Worm (Caenorhabditis elegans): Measurements from ENCODE around the gene F43C9.2.
A peak's percentile ranks its signal among the peaks of the same experiment; 100 is the strongest.

F43C9.2 gene

DNA sequence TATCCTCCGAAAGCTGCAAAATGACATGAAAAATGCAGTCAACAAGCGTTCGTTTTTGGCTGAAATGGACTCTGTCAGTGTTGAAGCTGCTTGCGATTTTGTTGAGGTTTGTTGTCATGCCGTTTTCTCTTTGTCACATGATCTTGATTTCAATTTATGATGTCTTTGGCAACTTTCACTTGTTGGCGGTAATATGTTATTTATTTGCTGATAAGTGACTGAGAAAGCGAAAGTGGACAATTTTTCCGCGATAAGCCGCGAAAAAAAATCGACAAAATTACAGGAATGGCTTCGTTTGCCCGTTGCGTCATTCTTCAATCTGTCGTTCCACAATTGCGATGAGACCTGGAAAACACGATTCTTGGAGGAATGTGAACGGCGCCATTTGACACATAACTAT is 11.9 kb downstream of the F43C9.2 start:
- TF ChIP-seq lsy-2 (tag; optimal IDR thresholded peaks at IDR 0.05) (peak in 1 of 2 experiments; percentile 4), sma-3 (GFP tag; optimal IDR thresholded peaks at IDR 0.05) (peak; percentile 10), gmeb-1 (tag; optimal IDR thresholded peaks at IDR 0.05) (peak; percentile 1), F13H6.1 (tag; optimal IDR thresholded peaks at IDR 0.05) (peak; percentile 64), mbf-1 (tag; optimal IDR thresholded peaks at IDR 0.05) (no peak), fos-1 (tag; optimal IDR thresholded peaks at IDR 0.05) (peak; percentile 74), crh-2 (tag; optimal IDR thresholded peaks at IDR 0.05) (peak; percentile 73), C34F6.9 (tag; optimal IDR thresholded peaks at IDR 0.05) (no peak), nhr-129 (tag; optimal IDR thresholded peaks at IDR 0.05) (peak; percentile 14), unc-62 (GFP tag; optimal IDR thresholded peaks at IDR 0.05) (no peak), blmp-1 (tag; optimal IDR thresholded peaks at IDR 0.05; ENCODE audit: insufficient read depth) (peak; percentile 98), sma-9 (GFP tag; optimal IDR thresholded peaks at IDR 0.05) (peak; percentile 83), sma-9 (tag; optimal IDR thresholded peaks at IDR 0.05) (no peak)

DNA sequence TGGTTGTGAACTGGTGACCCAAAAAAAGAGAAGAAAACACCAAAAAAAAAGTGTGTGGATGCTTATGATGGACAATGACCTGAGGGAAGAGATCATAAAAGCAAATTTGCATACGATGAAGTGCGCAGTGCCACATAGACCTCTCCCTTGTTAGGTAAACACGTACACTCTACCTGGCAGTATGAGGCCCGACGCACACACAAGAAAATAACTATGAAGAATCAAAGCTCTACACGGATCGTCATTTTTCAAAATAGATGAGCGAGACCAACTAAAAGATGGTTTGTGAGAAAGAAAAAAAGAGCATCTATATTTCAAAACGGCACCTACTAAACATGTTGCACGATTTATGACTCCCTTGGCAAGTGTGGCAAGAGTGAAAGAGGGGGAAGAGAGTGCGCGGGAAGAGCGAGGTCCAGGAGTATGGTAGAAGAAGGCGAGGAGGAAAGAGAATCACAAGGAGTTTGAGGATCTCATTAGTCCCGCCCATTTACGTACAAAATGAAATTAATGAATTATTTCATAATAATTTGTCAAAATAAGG is 16.7 kb downstream of the F43C9.2 start, which contains the start of gene mig-13:
TSS of gene mig-13 (minus strand) at position 51 of the 544 bp plus-strand sequence.
- no peak for TF ChIP-seq nhr-12 (tag; optimal IDR thresholded peaks at IDR 0.05)
- peak; percentile 92 for TF ChIP-seq mab-5 (tag; optimal IDR thresholded peaks at IDR 0.05)

DNA sequence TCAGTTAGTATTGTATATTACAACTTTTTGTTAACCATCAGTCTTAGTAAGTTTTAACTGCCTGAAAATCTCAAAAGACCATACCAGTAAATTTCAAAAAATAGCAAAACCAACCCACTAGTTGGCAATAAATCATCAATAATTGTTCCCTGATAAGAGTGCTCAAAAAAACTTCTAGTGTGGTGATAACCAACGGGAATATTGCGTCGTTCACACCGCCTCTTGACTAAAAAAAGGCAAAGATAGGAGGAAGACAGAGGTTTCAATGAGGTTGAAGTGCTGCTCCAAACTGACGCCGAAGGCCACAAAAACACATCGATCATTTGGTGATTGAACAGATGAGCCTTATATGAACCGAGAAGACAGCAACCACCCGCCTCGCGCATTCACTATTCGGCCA is 17.5 kb downstream of the F43C9.2 start:
- peak; percentile 22 for TF ChIP-seq fos-1 (tag; optimal IDR thresholded peaks at IDR 0.05)
- TF ChIP-seq ceh-16 (tag; optimal IDR thresholded peaks at IDR 0.05), result no peak

DNA sequence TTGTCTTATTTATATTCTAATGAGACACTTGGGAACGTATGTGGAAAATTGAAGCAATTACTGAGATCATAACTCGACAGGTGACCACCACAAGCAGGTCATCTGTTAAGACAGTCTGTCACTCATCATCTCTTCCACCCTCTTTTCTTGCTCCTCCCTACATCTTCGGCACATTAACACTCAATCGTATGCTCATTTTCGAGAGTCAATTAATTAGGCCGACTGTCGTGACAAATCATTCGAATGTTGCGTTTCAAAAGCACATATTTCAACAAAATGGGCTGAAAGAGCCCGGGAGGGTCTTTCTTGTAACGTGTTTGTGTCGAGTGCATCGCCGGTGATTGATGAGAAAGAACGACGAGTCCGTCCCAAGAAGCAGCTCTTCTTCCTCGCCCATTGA is 18.8 kb downstream of the F43C9.2 start:
- TF ChIP-seq nhr-129 (tag; optimal IDR thresholded peaks at IDR 0.05), result no peak
- TF ChIP-seq aly-2 (tag; optimal IDR thresholded peaks at IDR 0.05), result no peak
- TF ChIP-seq nhr-237 (tag; optimal IDR thresholded peaks at IDR 0.05), result no peak
- TF ChIP-seq mab-5 (tag; optimal IDR thresholded peaks at IDR 0.05), result peak; percentile 87
- no peak for TF ChIP-seq nhr-6 (tag; optimal IDR thresholded peaks at IDR 0.05)
- no peak for TF ChIP-seq elt-1 (tag; optimal IDR thresholded peaks at IDR 0.05)
- peak; percentile 6 for TF ChIP-seq unc-55 (GFP tag; optimal IDR thresholded peaks at IDR 0.05)
- no peak for TF ChIP-seq peb-1 (tag; optimal IDR thresholded peaks at IDR 0.05)
- no peak for TF ChIP-seq sma-3 (GFP tag; optimal IDR thresholded peaks at IDR 0.05)
- TF ChIP-seq lin-13 (GFP tag; optimal IDR thresholded peaks at IDR 0.05), result no peak
- TF ChIP-seq blmp-1 (tag; optimal IDR thresholded peaks at IDR 0.05; ENCODE audit: insufficient read depth), result no peak
- peak; percentile 16 for TF ChIP-seq sem-4 (tag; optimal IDR thresholded peaks at IDR 0.05)

- no peak for TF ChIP-seq snpc-4 (tag; optimal IDR thresholded peaks at IDR 0.05)
- TF ChIP-seq dmd-4 (tag; optimal IDR thresholded peaks at IDR 0.05), result no peak
- no peak for TF ChIP-seq unc-62 (GFP tag; optimal IDR thresholded peaks at IDR 0.05)
- no peak for TF ChIP-seq alr-1 (tag; optimal IDR thresholded peaks at IDR 0.05)
- TF ChIP-seq sem-4 (tag; optimal IDR thresholded peaks at IDR 0.05), result no peak
- TF ChIP-seq mdl-1 (tag; optimal IDR thresholded peaks at IDR 0.05), result no peak
- TF ChIP-seq R02D3.7 (tag; optimal IDR thresholded peaks at IDR 0.05), result no peak
- no peak for TF ChIP-seq nhr-129 (tag; optimal IDR thresholded peaks at IDR 0.05)
These were observed 20.5 kb downstream of the F43C9.2 start for ce11 chrX:4803942-4804341.

ce11 chrX:4808737-4809136 is 25.3 kb downstream of the F43C9.2 start:
- TF ChIP-seq lin-39 (tag; optimal IDR thresholded peaks at IDR 0.05) (no peak), Y55F3AM.14 (GFP tag; optimal IDR thresholded peaks at IDR 0.05) (no peak), gmeb-1 (tag; optimal IDR thresholded peaks at IDR 0.05) (no peak), blmp-1 (tag; optimal IDR thresholded peaks at IDR 0.05; ENCODE audit: insufficient read depth) (peak; percentile 36), zag-1 (tag; optimal IDR thresholded peaks at IDR 0.05) (no peak), nhr-21 (tag; optimal IDR thresholded peaks at IDR 0.05) (peak; percentile 28)
